Fruit fly (Drosophila melanogaster) whole organism, prepupa: Measurements from ENCODE around the gene D2hgdh.

Experiments used
- Blimp-1 ChIP-seq: fragments of 200-800 bp; sonication (Bioruptor generic); optimal IDR thresholded peaks from 3 replicates; lab custom pipeline; 2017; ENCODE audit warnings: missing biosample characterization, missing genetic modification characterization, mild to moderate bottlenecking, moderate library complexity, missing genetic modification reagents
- CG10631 ChIP-seq: fragments of 200-800 bp; sonication (Bioruptor generic); optimal IDR thresholded peaks from 2 replicates; lab custom pipeline; 2016; ENCODE audit warnings: missing biosample characterization, missing genetic modification characterization
- CG10669 ChIP-seq: fragments of 200-800 bp; sonication (Bioruptor generic); optimal IDR thresholded peaks from 3 replicates; lab custom pipeline; 2018; ENCODE audit warnings: missing biosample characterization, mild to moderate bottlenecking, missing genetic modification characterization, moderate library complexity
- CG11762 ChIP-seq: fragments of 200-800 bp; sonication (Bioruptor generic); optimal IDR thresholded peaks from 3 replicates; lab custom pipeline; 2016; ENCODE audit warnings: missing biosample characterization, missing genetic modification characterization; ENCODE audit not compliant: insufficient read depth
- CG11902 ChIP-seq: fragments of 200-800 bp; sonication (Bioruptor generic); optimal IDR thresholded peaks from 3 replicates; lab custom pipeline; 2016; ENCODE audit warnings: missing biosample characterization, missing genetic modification characterization
- CG15336 ChIP-seq: fragments of 200-800 bp; sonication (Bioruptor generic); IDR thresholded peaks from 2 replicates; pipeline ENCODE4 v1.3.6; 2022; ENCODE audit warnings: missing biosample characterization, missing genetic modification characterization
- CG1621 ChIP-seq: fragments of 200-800 bp; sonication (Bioruptor generic); optimal IDR thresholded peaks from 3 replicates; lab custom pipeline; 2018; ENCODE audit warnings: missing biosample characterization, mild to moderate bottlenecking, missing genetic modification characterization
- CG16779 ChIP-seq: fragments of 200-800 bp; sonication (Bioruptor generic); optimal IDR thresholded peaks from 3 replicates; lab custom pipeline; 2017; ENCODE audit warnings: missing biosample characterization, mild to moderate bottlenecking, missing genetic modification characterization
- CG31627 ChIP-seq: fragments of 200-800 bp; sonication (Bioruptor generic); optimal IDR thresholded peaks from 3 replicates; lab custom pipeline; 2016; ENCODE audit warnings: missing biosample characterization, missing genetic modification characterization
- CG4318 ChIP-seq: fragments of 200-800 bp; sonication (Bioruptor generic); optimal IDR thresholded peaks from 3 replicates; lab custom pipeline; 2017; ENCODE audit warnings: missing biosample characterization, mild to moderate bottlenecking, missing genetic modification characterization
- CG6163 ChIP-seq: fragments of 200-800 bp; sonication (Bioruptor generic); IDR thresholded peaks from 3 replicates; pipeline ENCODE4 v1.3.6; 2022; ENCODE audit warnings: missing biosample characterization, missing genetic modification characterization
- CG6276 ChIP-seq: fragments of 200-800 bp; sonication (Bioruptor generic); optimal IDR thresholded peaks from 2 replicates; lab custom pipeline; 2017; ENCODE audit warnings: missing biosample characterization, mild to moderate bottlenecking, missing genetic modification characterization
- CG6792 ChIP-seq: fragments of 200-800 bp; sonication (Bioruptor generic); optimal IDR thresholded peaks from 3 replicates; lab custom pipeline; 2016; ENCODE audit warnings: missing biosample characterization, missing genetic modification characterization
- CG6808 ChIP-seq: fragments of 200-800 bp; sonication (Bioruptor generic); optimal IDR thresholded peaks from 3 replicates; lab custom pipeline; 2017; ENCODE audit warnings: missing biosample characterization, missing genetic modification characterization, mild to moderate bottlenecking, moderate library complexity, missing genetic modification reagents
- CG6854 ChIP-seq: fragments of 200-800 bp; sonication (Bioruptor generic); optimal IDR thresholded peaks from 2 replicates; lab custom pipeline; 2017; ENCODE audit warnings: missing biosample characterization, mild to moderate bottlenecking, missing genetic modification characterization
- CG8319 ChIP-seq: fragments of 200-800 bp; sonication (Bioruptor generic); optimal IDR thresholded peaks from 3 replicates; lab custom pipeline; 2016; ENCODE audit warnings: missing biosample characterization, missing genetic modification characterization
- CG8632 ChIP-seq: fragments of 200-800 bp; sonication (Bioruptor generic); optimal IDR thresholded peaks from 3 replicates; lab custom pipeline; 2016; ENCODE audit warnings: missing biosample characterization, missing genetic modification characterization
- CG9139 ChIP-seq: fragments of 200-800 bp; sonication (Bioruptor generic); optimal IDR thresholded peaks from 3 replicates; lab custom pipeline; 2017; ENCODE audit warnings: missing biosample characterization, mild to moderate bottlenecking, missing genetic modification characterization
- Eip78C ChIP-seq: fragments of 200-800 bp; sonication (Bioruptor generic); peaks from one replicate; lab custom pipeline; 2016; ENCODE audit warnings: missing biosample characterization, missing genetic modification characterization
- Eip93F ChIP-seq: fragments of 200-800 bp; sonication (Bioruptor generic); optimal IDR thresholded peaks from 2 replicates; lab custom pipeline; 2016; ENCODE audit warnings: missing biosample characterization, mild to moderate bottlenecking, missing genetic modification characterization
- Ets96B ChIP-seq: fragments of 200-800 bp; optimal IDR thresholded peaks from 2 replicates; lab custom pipeline; 2019; ENCODE audit warnings: missing biosample characterization, mild to moderate bottlenecking, missing genetic modification characterization, moderate library complexity
- Gug ChIP-seq: fragments of 200-800 bp; sonication (Bioruptor generic); IDR thresholded peaks from 2 replicates; pipeline ENCODE4 v1.3.6; 2022; ENCODE audit warnings: missing biosample characterization, missing genetic modification characterization
- Hr38 ChIP-seq: sonication (Bioruptor generic); optimal IDR thresholded peaks from 2 replicates; lab custom pipeline; 2016; ENCODE audit warnings: missing biosample characterization, missing genetic modification characterization
- Hr39 ChIP-seq: fragments of 200-800 bp; sonication (Bioruptor generic); optimal IDR thresholded peaks from 2 replicates; lab custom pipeline; 2016; ENCODE audit warnings: missing biosample characterization, missing genetic modification characterization
- Hr4 ChIP-seq: fragments of 200-800 bp; sonication (Bioruptor generic); optimal IDR thresholded peaks from 3 replicates; lab custom pipeline; 2016; ENCODE audit warnings: missing biosample characterization, missing genetic modification characterization
- Lpt ChIP-seq: fragments of 200-800 bp; sonication (Bioruptor generic); optimal IDR thresholded peaks from 3 replicates; lab custom pipeline; 2016; ENCODE audit warnings: missing biosample characterization, missing genetic modification characterization
- Met ChIP-seq: fragments of 200-800 bp; sonication (Bioruptor generic); optimal IDR thresholded peaks from 3 replicates; lab custom pipeline; 2016; ENCODE audit warnings: missing biosample characterization, missing genetic modification characterization
- OdsH ChIP-seq: fragments of 200-800 bp; sonication (Bioruptor generic); optimal IDR thresholded peaks from 3 replicates; lab custom pipeline; 2016; ENCODE audit warnings: missing biosample characterization, missing genetic modification characterization
- Sox14 ChIP-seq: fragments of 200-800 bp; sonication (Bioruptor generic); optimal IDR thresholded peaks from 3 replicates; lab custom pipeline; 2016; ENCODE audit warnings: missing biosample characterization, missing genetic modification characterization
- Sox15 ChIP-seq: fragments of 200-800 bp; sonication (Bioruptor generic); optimal IDR thresholded peaks from 3 replicates; lab custom pipeline; 2016; ENCODE audit warnings: missing biosample characterization, missing genetic modification characterization
- acj6 ChIP-seq: fragments of 200-800 bp; sonication (Bioruptor generic); optimal IDR thresholded peaks from 3 replicates; lab custom pipeline; 2016; ENCODE audit warnings: missing biosample characterization, missing genetic modification characterization
- cyc ChIP-seq: fragments of 200-800 bp; sonication (Bioruptor generic); optimal IDR thresholded peaks from 3 replicates; lab custom pipeline; 2016; ENCODE audit warnings: missing biosample characterization, missing genetic modification characterization
- dac ChIP-seq: fragments of 200-800 bp; sonication (Bioruptor generic); optimal IDR thresholded peaks from 2 replicates; lab custom pipeline; 2017; ENCODE audit warnings: missing biosample characterization, mild to moderate bottlenecking, missing genetic modification characterization
- dsx ChIP-seq: fragments of 200-800 bp; optimal IDR thresholded peaks from 3 replicates; lab custom pipeline; 2019; ENCODE audit warnings: missing biosample characterization, mild to moderate bottlenecking, missing genetic modification characterization, moderate library complexity; ENCODE audit not compliant: poor library complexity, severe bottlenecking
- eg ChIP-seq: fragments of 200-800 bp; sonication (Bioruptor generic); IDR thresholded peaks from 3 replicates; pipeline ENCODE4 v1.3.6; 2022; ENCODE audit warnings: missing biosample characterization, missing genetic modification characterization
- esn ChIP-seq: fragments of 200-800 bp; sonication (Bioruptor generic); optimal IDR thresholded peaks from 2 replicates; lab custom pipeline; 2016; ENCODE audit warnings: missing biosample characterization, mild to moderate bottlenecking, missing genetic modification characterization, moderate library complexity
- fd59A ChIP-seq: fragments of 200-800 bp; sonication (Bioruptor generic); optimal IDR thresholded peaks from 2 replicates; lab custom pipeline; 2017; ENCODE audit warnings: missing biosample characterization, mild to moderate bottlenecking, missing genetic modification characterization, missing genetic modification reagents
- fd85E ChIP-seq: fragments of 200-800 bp; sonication (Bioruptor generic); optimal IDR thresholded peaks from 3 replicates; lab custom pipeline; 2016; ENCODE audit warnings: missing biosample characterization, missing genetic modification characterization
- fkh ChIP-seq: fragments of 200-800 bp; sonication (Bioruptor generic); optimal IDR thresholded peaks from 3 replicates; lab custom pipeline; 2017; ENCODE audit warnings: missing biosample characterization, mild to moderate bottlenecking, missing genetic modification characterization, moderate library complexity
- net ChIP-seq: fragments of 200-800 bp; sonication (Bioruptor generic); optimal IDR thresholded peaks from 3 replicates; lab custom pipeline; 2016; ENCODE audit warnings: missing biosample characterization, missing genetic modification characterization
- pdm3 ChIP-seq: fragments of 200-800 bp; sonication (Bioruptor generic); optimal IDR thresholded peaks from 3 replicates; lab custom pipeline; 2016; ENCODE audit warnings: missing biosample characterization, missing genetic modification characterization
- salr ChIP-seq, 2 experiments: fragments of 200-800 bp; sonication (Bioruptor generic); optimal IDR thresholded peaks; 3 replicates each; lab custom pipeline; 2016 to 2018; ENCODE audit warnings: missing biosample characterization in 2 of 2, missing genetic modification characterization in 2 of 2, mild to moderate bottlenecking in 1 of 2
- svp ChIP-seq: fragments of 200-800 bp; sonication (Bioruptor generic); peaks from one replicate; lab custom pipeline; 2016; ENCODE audit warnings: missing biosample characterization, missing genetic modification characterization
- topi ChIP-seq: fragments of 200-800 bp; sonication (Bioruptor generic); optimal IDR thresholded peaks from 3 replicates; lab custom pipeline; 2016; ENCODE audit warnings: missing biosample characterization, missing genetic modification characterization

Gene D2hgdh

DNA sequence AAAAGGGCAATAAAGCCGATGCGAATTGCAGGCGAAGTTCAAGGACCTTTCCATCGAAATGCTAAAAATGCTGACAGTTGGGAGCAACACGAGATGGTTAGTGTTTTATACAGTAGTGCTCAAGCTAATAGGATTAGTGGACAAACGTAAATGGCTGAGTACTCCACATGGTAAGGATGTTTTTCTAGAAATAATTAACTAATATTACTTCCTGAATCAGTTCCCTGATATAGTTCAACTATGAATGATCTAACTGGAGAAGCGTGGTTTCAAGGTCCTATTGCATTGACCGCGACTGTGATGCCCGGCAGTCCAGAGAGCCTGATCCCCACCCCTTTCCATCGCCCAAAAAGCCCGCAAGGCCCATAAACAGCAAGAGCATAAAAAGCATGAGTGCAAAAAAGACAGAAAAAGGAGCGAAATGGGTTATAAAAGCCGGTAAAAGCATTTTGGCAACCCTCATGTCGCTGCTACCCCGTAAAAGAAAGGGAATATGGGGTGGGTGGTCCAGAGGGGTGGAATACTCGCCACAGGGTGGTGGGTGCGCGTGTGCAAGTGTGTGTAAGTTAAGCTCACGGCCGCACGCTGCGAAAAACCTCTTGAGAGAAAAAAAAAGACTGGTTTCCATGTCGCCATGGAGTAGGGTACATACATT is 6.9 kb upstream of the D2hgdh start (continued):
- TF ChIP-seq fd85E (GFP tag; lab: Kevin White, UChicago) (peak; percentile 56), cyc (GFP tag; lab: Kevin White, UChicago) (peak; percentile 92), pdm3 (GFP tag; lab: Kevin White, UChicago) (peak; percentile 88), CG15336 (GFP tag; lab: Robert Waterston, UW) (peak; percentile 83), OdsH (GFP tag; lab: Kevin White, UChicago) (peak; percentile 86), Eip78C (GFP tag; lab: Kevin White, UChicago) (peak; percentile 96), CG6792 (GFP tag; lab: Kevin White, UChicago) (peak; percentile 86), CG8632 (GFP tag; lab: Kevin White, UChicago) (peak; percentile 77), eg (GFP tag; lab: Robert Waterston, UW) (peak; percentile 72), CG16779 (tag; lab: Kevin White, UChicago) (peak; percentile 38), CG6854 (GFP tag; lab: Kevin White, UChicago) (peak; percentile 88), svp (GFP tag; lab: Kevin White, UChicago) (peak; percentile 94), CG6276 (GFP tag; lab: Kevin White, UChicago) (peak; percentile 67), esn (GFP tag; lab: Kevin White, UChicago) (peak; percentile 93), CG4318 (peak; percentile 72), topi (GFP tag; lab: Kevin White, UChicago) (peak; percentile 92), CG9139 (GFP tag; lab: Kevin White, UChicago) (peak; percentile 69)

DNA sequence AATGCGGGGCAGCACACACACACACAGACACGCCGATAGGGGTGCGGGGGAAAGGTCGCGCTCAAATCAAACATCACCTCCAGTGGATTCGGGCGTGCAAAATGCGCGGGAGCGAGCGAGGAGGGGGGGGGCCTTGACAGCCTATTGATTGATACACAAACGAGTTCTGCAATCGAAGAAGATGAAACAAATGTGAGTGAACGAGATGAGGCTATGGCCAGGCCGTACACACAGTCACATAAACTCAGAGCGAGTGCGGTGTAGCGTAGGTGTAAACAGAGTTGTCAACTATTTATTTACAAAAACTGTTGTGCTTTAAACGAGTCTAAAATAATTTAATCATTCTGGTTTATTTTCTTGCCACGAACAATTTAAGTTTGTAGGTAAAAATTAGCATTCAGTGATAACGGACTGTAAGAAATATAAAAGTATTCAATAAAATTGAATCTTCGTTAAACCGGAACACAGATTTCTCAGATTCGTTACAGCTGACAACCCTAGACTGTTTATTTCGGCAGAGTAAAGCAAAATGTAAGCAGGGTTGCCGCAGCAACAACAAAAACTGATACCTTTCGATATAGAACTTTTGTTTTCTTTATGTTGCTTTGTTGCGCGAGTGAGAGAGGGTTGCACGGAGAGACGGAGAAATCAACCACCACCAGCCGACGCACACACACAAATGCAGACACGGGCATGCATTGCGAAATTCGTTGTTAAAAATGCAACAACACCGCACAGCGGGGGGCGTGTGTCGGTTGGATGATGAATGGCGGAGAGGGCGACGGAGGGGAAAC is 6.1 kb upstream of the D2hgdh start:
- TF ChIP-seq topi (GFP tag; lab: Kevin White, UChicago): peak; percentile 95
- peak; percentile 79 for TF ChIP-seq CG9139 (GFP tag; lab: Kevin White, UChicago)
- TF ChIP-seq Blimp-1 (GFP tag; lab: Kevin White, UChicago): peak; percentile 87
- TF ChIP-seq CG1621 (tag; lab: Kevin White, UChicago): peak; percentile 81
- peak; percentile 85 for TF ChIP-seq net (GFP tag; lab: Kevin White, UChicago)
- TF ChIP-seq Met: peak; percentile 95
- TF ChIP-seq salr (GFP tag; optimal IDR thresholded peaks at IDR 0.05; lab: Kevin White, UChicago): peak; percentile 64 to 66
- TF ChIP-seq CG10669 (GFP tag; lab: Kevin White, UChicago): peak; percentile 91
- TF ChIP-seq fkh (GFP tag; lab: Kevin White, UChicago): peak; percentile 43
- peak; percentile 94 for TF ChIP-seq esn (GFP tag; lab: Kevin White, UChicago)
- peak; percentile 85 for TF ChIP-seq CG8319 (GFP tag; lab: Kevin White, UChicago)
- peak; percentile 67 for TF ChIP-seq Gug
- TF ChIP-seq Sox14 (GFP tag; lab: Kevin White, UChicago): peak; percentile 92
- peak; percentile 85 for TF ChIP-seq Eip93F (GFP tag; lab: Kevin White, UChicago)
- peak; percentile 90 for TF ChIP-seq OdsH (GFP tag; lab: Kevin White, UChicago)
- peak; percentile 81 for TF ChIP-seq CG11902 (GFP tag; lab: Kevin White, UChicago)
- peak; percentile 93 for TF ChIP-seq CG31627 (GFP tag; lab: Kevin White, UChicago)
- TF ChIP-seq CG10631: peak; percentile 84
- peak; percentile 87 for TF ChIP-seq Ets96B (tag; lab: Kevin White, UChicago)
- peak; percentile 89 for TF ChIP-seq pdm3 (GFP tag; lab: Kevin White, UChicago)
- TF ChIP-seq dsx (GFP tag; lab: Kevin White, UChicago): peak; percentile 88
- peak; percentile 73 for TF ChIP-seq fd85E (GFP tag; lab: Kevin White, UChicago)
- TF ChIP-seq CG11762 (GFP tag; lab: Kevin White, UChicago): peak; percentile 81
- peak; percentile 80 for TF ChIP-seq fd59A
- TF ChIP-seq acj6 (GFP tag; lab: Kevin White, UChicago): peak; percentile 87
- TF ChIP-seq CG6854 (GFP tag; lab: Kevin White, UChicago): peak; percentile 86
- peak; percentile 68 for TF ChIP-seq CG16779 (tag; lab: Kevin White, UChicago)
- TF ChIP-seq Lpt (GFP tag; lab: Kevin White, UChicago): peak; percentile 71
- TF ChIP-seq Hr4 (GFP tag; lab: Kevin White, UChicago): peak; percentile 80
- peak; percentile 81 for TF ChIP-seq Sox15 (GFP tag; lab: Kevin White, UChicago)
- TF ChIP-seq CG6808: peak; percentile 87
- peak; percentile 92 for TF ChIP-seq cyc (GFP tag; lab: Kevin White, UChicago)
- peak; percentile 28 for TF ChIP-seq dac (GFP tag; lab: Kevin White, UChicago)
- peak; percentile 90 for TF ChIP-seq CG15336 (GFP tag; lab: Robert Waterston, UW)
- TF ChIP-seq Hr39 (GFP tag; lab: Kevin White, UChicago): peak; percentile 93
- no peak for TF ChIP-seq Hr38 (GFP tag; lab: Kevin White, UChicago)
- peak; percentile 96 for TF ChIP-seq Eip78C (GFP tag; lab: Kevin White, UChicago)
- TF ChIP-seq CG8632 (GFP tag; lab: Kevin White, UChicago): peak; percentile 87
- TF ChIP-seq CG6163: peak; percentile 84
